Worm (Caenorhabditis elegans) whole organism, L3 larva: ENCODE data around the gene Y73F8A.36.

Experiments
- ceh-28 ChIP-seq: fragments of 150-350 bp; optimal IDR thresholded peaks from 2 replicates; lab custom pipeline; 2014; ENCODE audit warnings: missing biosample characterization, missing genetic modification reagents, missing genetic modification characterization
- elt-3 ChIP-seq, 3 experiments: fragments of 150-350 bp in 1 of 3; sonication (generic microtip) in 2 of 3; optimal IDR thresholded peaks; 2 replicates in 2 of 3; 4 replicates in 1 of 3; lab custom pipeline; 2014 to 2017; ENCODE audit warnings: missing biosample characterization in 3 of 3, missing genetic modification characterization in 3 of 3
- fkh-10 ChIP-seq: sonication (generic microtip); optimal IDR thresholded peaks from 2 replicates; lab custom pipeline; 2017; ENCODE audit warnings: missing biosample characterization, missing genetic modification reagents, missing genetic modification characterization
- fos-1 ChIP-seq: fragments of 150-350 bp; optimal IDR thresholded peaks from 2 replicates; lab custom pipeline; 2014; ENCODE audit warnings: missing biosample characterization, missing genetic modification characterization
- lin-15B ChIP-seq: fragments of 150-350 bp; optimal IDR thresholded peaks from 2 replicates; lab custom pipeline; 2014; ENCODE audit warnings: missing biosample characterization, missing genetic modification characterization
- lin-39 ChIP-seq: fragments of 150-350 bp; optimal IDR thresholded peaks from 2 replicates; lab custom pipeline; 2018; ENCODE audit warnings: missing biosample characterization, missing genetic modification reagents, missing genetic modification characterization
- nhr-12 ChIP-seq: fragments of 150-350 bp; optimal IDR thresholded peaks from 2 replicates; lab custom pipeline; 2014; ENCODE audit warnings: missing biosample characterization, missing genetic modification characterization
- nhr-28 ChIP-seq: fragments of 150-350 bp; optimal IDR thresholded peaks from 2 replicates; lab custom pipeline; 2014; ENCODE audit warnings: missing biosample characterization, missing genetic modification characterization
- unc-39 ChIP-seq: sonication (generic microtip); optimal IDR thresholded peaks from 4 replicates; lab custom pipeline; 2017; ENCODE audit warnings: missing biosample characterization, missing genetic modification characterization
- unc-62 ChIP-seq: fragments of 150-350 bp; sonication (generic microtip); optimal IDR thresholded peaks from 4 replicates; lab custom pipeline; 2014; ENCODE audit warnings: missing biosample characterization, missing genetic modification reagents, missing genetic modification characterization
- ztf-11 ChIP-seq: fragments of 150-350 bp; optimal IDR thresholded peaks from 2 replicates; lab custom pipeline; 2014; ENCODE audit warnings: missing biosample characterization, missing genetic modification characterization

ce11 chrIV:15291607-15292006 lies 45.9 kb downstream of the Y73F8A.36 start, which contains the start of gene pqn-91:
- TF ChIP-seq unc-39 (tag; lab: Kevin White, UChicago) (no peak), fos-1 (tag; lab: Kevin White, UChicago) (no peak), lin-15B (no peak), unc-62 (no peak), nhr-28 (tag; lab: Kevin White, UChicago) (no peak), fkh-10 (GFP tag; lab: Kevin White, UChicago) (no peak), ztf-11 (tag; lab: Kevin White, UChicago) (no peak), ceh-28 (tag; lab: Kevin White, UChicago) (no peak), lin-39 (tag; lab: Kevin White, UChicago) (no peak), nhr-12 (tag; lab: Kevin White, UChicago) (no peak), elt-3 (tag; optimal IDR thresholded peaks at IDR 0.05; lab: Kevin White, UChicago) (no peak)
